Worm (Caenorhabditis elegans) whole organism, mixed stage, embryonic: Measurements from ENCODE around the gene ufd-1.

Source experiments
- blmp-1 ChIP-seq: fragments of 150-350 bp; optimal IDR thresholded peaks from 2 replicates; lab custom pipeline; 2014; ENCODE audit warnings: missing biosample characterization, missing genetic modification characterization
- elt-1 ChIP-seq: sonication (generic microtip); optimal IDR thresholded peaks from 2 replicates; lab custom pipeline; 2017; ENCODE audit warnings: missing genetic modification characterization, mild to moderate bottlenecking, missing compliant biosample characterization, antibody characterized with exemption, moderate library complexity, borderline replicate concordance; ENCODE audit not compliant: insufficient read depth
- lin-13 ChIP-seq: fragments of 150-350 bp; optimal IDR thresholded peaks from 2 replicates; lab custom pipeline; 2014; ENCODE audit warnings: missing biosample characterization, missing genetic modification characterization
- lsy-2 ChIP-seq: fragments of 150-350 bp; optimal IDR thresholded peaks from 2 replicates; lab custom pipeline; 2014; ENCODE audit warnings: missing biosample characterization, missing genetic modification characterization
- mls-2 ChIP-seq: sonication (generic microtip); optimal IDR thresholded peaks from 2 replicates; lab custom pipeline; 2016; ENCODE audit warnings: mild to moderate bottlenecking, missing genetic modification characterization, moderate library complexity, missing compliant biosample characterization
- nhr-76 ChIP-seq: sonication (generic microtip); optimal IDR thresholded peaks from 2 replicates; lab custom pipeline; 2017; ENCODE audit warnings: missing biosample characterization, missing genetic modification characterization
- sem-2 ChIP-seq: fragments of 200-800 bp; sonication (Bioruptor generic); optimal IDR thresholded peaks from 2 replicates; lab custom pipeline; 2018; ENCODE audit warnings: mild to moderate bottlenecking, missing genetic modification characterization, missing compliant biosample characterization
- snpc-4 ChIP-seq: fragments of 150-350 bp; optimal IDR thresholded peaks from 2 replicates; lab custom pipeline; 2014; ENCODE audit warnings: missing biosample characterization, missing genetic modification characterization
- sptf-1 ChIP-seq: sonication (generic microtip); optimal IDR thresholded peaks from 2 replicates; lab custom pipeline; 2017; ENCODE audit warnings: mild to moderate bottlenecking, missing genetic modification characterization, moderate library complexity, missing compliant biosample characterization
- unc-39 ChIP-seq: fragments of 150-350 bp; optimal IDR thresholded peaks from 2 replicates; lab custom pipeline; 2014; ENCODE audit warnings: missing biosample characterization, missing genetic modification characterization
- unc-62 ChIP-seq: fragments of 150-350 bp; optimal IDR thresholded peaks from 2 replicates; lab custom pipeline; 2014; ENCODE audit warnings: missing biosample characterization, missing genetic modification reagents, missing genetic modification characterization
- ztf-11 ChIP-seq: fragments of 150-350 bp; optimal IDR thresholded peaks from 2 replicates; lab custom pipeline; 2014; ENCODE audit warnings: missing biosample characterization, missing genetic modification characterization

DNA sequence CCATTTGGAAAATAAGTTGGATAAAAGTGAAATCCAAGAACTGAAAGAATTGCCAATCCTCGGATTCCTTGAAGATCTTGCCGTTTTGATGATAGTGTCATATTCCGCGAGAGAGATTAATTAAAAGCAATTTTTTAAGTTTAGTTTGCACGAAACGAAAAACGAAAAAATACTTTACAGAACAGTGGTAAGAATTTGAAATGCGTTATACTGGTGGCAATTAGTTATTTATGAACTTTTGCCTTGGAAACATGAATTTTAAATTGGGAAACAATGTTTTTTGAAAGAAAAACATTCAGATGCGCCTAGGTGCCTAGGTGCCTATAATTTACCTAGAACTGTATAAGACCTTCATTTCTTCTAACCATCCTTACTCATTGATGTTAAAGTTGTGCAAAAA, 23.0 kb downstream of the ufd-1 start, which contains the start of gene oac-57:
- TF ChIP-seq blmp-1 (tag; lab: Kevin White, UChicago) (no peak), unc-62 (GFP tag; lab: Kevin White, UChicago) (no peak), lin-13 (tag; lab: Kevin White, UChicago) (no peak), nhr-76 (tag; lab: Kevin White, UChicago) (no peak), unc-39 (tag; lab: Kevin White, UChicago) (no peak), snpc-4 (tag; lab: Kevin White, UChicago) (no peak), sem-2 (GFP tag; lab: Kevin White, UChicago) (no peak), elt-1 (tag; lab: Kevin White, UChicago) (no peak), mls-2 (tag; lab: Kevin White, UChicago) (no peak), sptf-1 (tag; lab: Kevin White, UChicago) (no peak), ztf-11 (no peak), lsy-2 (tag; lab: Kevin White, UChicago) (no peak)
